Fruit fly (Drosophila melanogaster) whole organism, prepupa: Measurements from ENCODE around the gene CG14990.

Source experiments
- CG10669 ChIP-seq: fragments of 200-800 bp; sonication (Bioruptor generic); optimal IDR thresholded peaks from 3 replicates; lab custom pipeline; 2018; ENCODE audit warnings: missing biosample characterization, mild to moderate bottlenecking, missing genetic modification characterization, moderate library complexity
- CG16779 ChIP-seq: fragments of 200-800 bp; sonication (Bioruptor generic); optimal IDR thresholded peaks from 3 replicates; lab custom pipeline; 2017; ENCODE audit warnings: missing biosample characterization, mild to moderate bottlenecking, missing genetic modification characterization
- CG4318 ChIP-seq: fragments of 200-800 bp; sonication (Bioruptor generic); optimal IDR thresholded peaks from 3 replicates; lab custom pipeline; 2017; ENCODE audit warnings: missing biosample characterization, mild to moderate bottlenecking, missing genetic modification characterization
- CG6854 ChIP-seq: fragments of 200-800 bp; sonication (Bioruptor generic); optimal IDR thresholded peaks from 2 replicates; lab custom pipeline; 2017; ENCODE audit warnings: missing biosample characterization, mild to moderate bottlenecking, missing genetic modification characterization
- CG7368 ChIP-seq: fragments of 200-800 bp; sonication (Bioruptor generic); optimal IDR thresholded peaks from 3 replicates; lab custom pipeline; 2016; ENCODE audit warnings: missing biosample characterization, missing genetic modification characterization
- Sox102F ChIP-seq: fragments of 200-800 bp; sonication (Bioruptor generic); optimal IDR thresholded peaks from 2 replicates; lab custom pipeline; 2016; ENCODE audit warnings: missing biosample characterization, mild to moderate bottlenecking, missing genetic modification characterization
- achi ChIP-seq: fragments of 200-800 bp; sonication (Bioruptor generic); optimal IDR thresholded peaks from 3 replicates; lab custom pipeline; 2016; ENCODE audit warnings: missing biosample characterization, missing genetic modification characterization
- dac ChIP-seq: fragments of 200-800 bp; sonication (Bioruptor generic); optimal IDR thresholded peaks from 2 replicates; lab custom pipeline; 2017; ENCODE audit warnings: missing biosample characterization, mild to moderate bottlenecking, missing genetic modification characterization
- fkh ChIP-seq: fragments of 200-800 bp; sonication (Bioruptor generic); optimal IDR thresholded peaks from 3 replicates; lab custom pipeline; 2017; ENCODE audit warnings: missing biosample characterization, mild to moderate bottlenecking, missing genetic modification characterization, moderate library complexity
- net ChIP-seq: fragments of 200-800 bp; sonication (Bioruptor generic); optimal IDR thresholded peaks from 3 replicates; lab custom pipeline; 2016; ENCODE audit warnings: missing biosample characterization, missing genetic modification characterization
- svp ChIP-seq: fragments of 200-800 bp; sonication (Bioruptor generic); peaks from one replicate; lab custom pipeline; 2016; ENCODE audit warnings: missing biosample characterization, missing genetic modification characterization

- TF ChIP-seq CG7368 (GFP tag; lab: Kevin White, UChicago) (no peak), CG6854 (GFP tag; lab: Kevin White, UChicago) (no peak), dac (GFP tag; lab: Kevin White, UChicago) (no peak), net (GFP tag; lab: Kevin White, UChicago) (no peak), Sox102F (GFP tag; lab: Kevin White, UChicago) (no peak), achi (no peak), CG16779 (tag; lab: Kevin White, UChicago) (no peak), fkh (GFP tag; lab: Kevin White, UChicago) (peak; percentile 93), CG4318 (GFP tag; lab: Kevin White, UChicago) (no peak), CG10669 (GFP tag; lab: Kevin White, UChicago) (no peak), svp (peak; percentile 15)
These were observed 15.3 kb downstream of the CG14990 start, which contains the start of gene Ack for dm6 chr3L:4108072-4108843.
